Fruit fly (Drosophila melanogaster) whole organism, wandering third instar larva: ENCODE data around the gene Atg5.
A peak's percentile ranks its signal among the peaks of the same experiment; 100 is the strongest.

Experiments used
- Abd-B ChIP-seq: fragments of >200 bp; optimal IDR thresholded peaks from 2 replicates; lab custom pipeline; 2017; ENCODE audit warnings: missing biosample characterization, missing genetic modification characterization
- CG32264 ChIP-seq: fragments of 200-800 bp; sonication (Bioruptor generic); optimal IDR thresholded peaks from 2 replicates; lab custom pipeline; 2016; ENCODE audit warnings: missing biosample characterization, missing genetic modification characterization
- Dif ChIP-seq: fragments of 200-275, 200-300 bp; sonication (Bioruptor generic); optimal IDR thresholded peaks from 2 replicates; lab custom pipeline; 2018; ENCODE audit warnings: missing biosample characterization, missing genetic modification characterization; ENCODE audit not compliant: partially characterized antibody
- HLH106 ChIP-seq: fragments of 200-800 bp; optimal IDR thresholded peaks from 3 replicates; lab custom pipeline; 2019; ENCODE audit warnings: missing biosample characterization, mild to moderate bottlenecking, missing genetic modification characterization, moderate library complexity
- Hr78 ChIP-seq: fragments of >200 bp; optimal IDR thresholded peaks from 2 replicates; lab custom pipeline; 2017; ENCODE audit warnings: missing biosample characterization, missing genetic modification characterization
- brk ChIP-seq: fragments of 200-800 bp; sonication (Bioruptor generic); optimal IDR thresholded peaks from 2 replicates; lab custom pipeline; 2016; ENCODE audit warnings: missing biosample characterization, mild to moderate bottlenecking, missing genetic modification characterization
- dsf ChIP-seq: sonication (Bioruptor generic); optimal IDR thresholded peaks from 2 replicates; lab custom pipeline; 2016; ENCODE audit warnings: missing biosample characterization, missing genetic modification characterization, borderline replicate concordance
- fru ChIP-seq: fragments of 200-800 bp; sonication (Bioruptor generic); optimal IDR thresholded peaks from 3 replicates; lab custom pipeline; 2016; ENCODE audit warnings: missing biosample characterization, mild to moderate bottlenecking, missing genetic modification characterization
- jim ChIP-seq: fragments of 175-275, 200-325 bp; sonication (Bioruptor generic); optimal IDR thresholded peaks from 2 replicates; lab custom pipeline; 2016; ENCODE audit warnings: missing biosample characterization, mild to moderate bottlenecking, missing genetic modification characterization
- pan ChIP-seq: fragments of >200 bp; optimal IDR thresholded peaks from 2 replicates; lab custom pipeline; 2017
- psq ChIP-seq: fragments of 200-800 bp; sonication (Bioruptor generic); optimal IDR thresholded peaks from 3 replicates; lab custom pipeline; 2017; ENCODE audit warnings: missing biosample characterization, mild to moderate bottlenecking, missing genetic modification characterization, moderate library complexity
- sv ChIP-seq: fragments of 200-800 bp; sonication (Bioruptor generic); optimal IDR thresholded peaks from 3 replicates; lab custom pipeline; 2016; ENCODE audit warnings: missing biosample characterization, missing genetic modification characterization
- tai ChIP-seq: sonication (Bioruptor generic); optimal IDR thresholded peaks from 2 replicates; lab custom pipeline; 2016; ENCODE audit warnings: missing biosample characterization, missing genetic modification characterization

dm6 chrX:7319053-7319702 is 4.4 kb downstream of the Atg5 start:
- TF ChIP-seq pan (lab: Kevin White, UChicago) (no peak), Abd-B (GFP tag; lab: Kevin White, UChicago) (no peak), HLH106 (tag; lab: Kevin White, UChicago) (peak; percentile 83), fru (GFP tag; lab: Kevin White, UChicago) (peak; percentile 86), CG32264 (GFP tag; lab: Kevin White, UChicago) (peak; percentile 35), brk (GFP tag; lab: Kevin White, UChicago) (no peak), jim (GFP tag; lab: Kevin White, UChicago) (no peak), Hr78 (GFP tag; lab: Kevin White, UChicago) (no peak), psq (GFP tag; lab: Kevin White, UChicago) (peak; percentile 63), dsf (peak; percentile 20), tai (GFP tag; lab: Kevin White, UChicago) (peak; percentile 72), sv (GFP tag; lab: Kevin White, UChicago) (peak; percentile 54), Dif (GFP tag; lab: Kevin White, UChicago) (no peak)
